Worm (Caenorhabditis elegans): Measurements from ENCODE around the gene coq-2.

The coq-2 gene

DNA sequence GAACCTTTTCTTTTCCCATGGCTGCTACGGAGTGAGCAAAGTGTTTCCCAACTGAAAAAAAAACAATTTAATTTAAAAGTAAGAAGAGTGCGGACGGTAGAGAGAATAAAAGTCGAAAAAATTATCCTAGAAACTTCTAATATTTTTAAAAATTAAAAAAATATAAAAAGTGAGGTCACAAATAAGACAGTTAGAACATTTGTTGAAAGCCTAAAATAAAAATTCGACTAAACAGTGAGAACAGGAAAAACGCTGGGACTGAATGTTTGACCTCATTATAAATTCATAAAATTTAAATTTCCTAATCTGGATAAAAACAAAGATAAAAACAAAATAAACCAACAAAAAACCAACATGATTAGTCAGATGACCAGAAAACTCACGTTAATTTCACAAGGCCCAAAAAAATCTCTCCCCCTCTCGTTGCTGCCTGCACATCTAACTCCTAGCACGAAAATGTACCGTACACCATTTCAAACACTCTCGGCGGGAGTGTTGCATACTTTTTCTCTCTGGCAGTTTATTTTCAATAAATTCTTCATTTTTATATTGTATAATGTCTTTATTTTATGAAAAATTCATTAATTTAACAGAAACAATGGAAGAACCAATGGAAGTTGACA lies 36.0 kb downstream of the coq-2 start, which contains the start of the genes eef-1A.1 and rfc-4 (continued):
- TF ChIP-seq nhr-111 (GFP tag; optimal IDR thresholded peaks at IDR 0.05) (no peak), F10B5.3 (tag; optimal IDR thresholded peaks at IDR 0.05) (peak; percentile 65), daf-16 (GFP tag; optimal IDR thresholded peaks at IDR 0.05) (peak; percentile 22 to 34), daf-16 (tag; optimal IDR thresholded peaks at IDR 0.05) (peak; percentile 86), dmd-9 (GFP tag; IDR thresholded peaks at IDR 0.05) (peak; percentile 81)

DNA sequence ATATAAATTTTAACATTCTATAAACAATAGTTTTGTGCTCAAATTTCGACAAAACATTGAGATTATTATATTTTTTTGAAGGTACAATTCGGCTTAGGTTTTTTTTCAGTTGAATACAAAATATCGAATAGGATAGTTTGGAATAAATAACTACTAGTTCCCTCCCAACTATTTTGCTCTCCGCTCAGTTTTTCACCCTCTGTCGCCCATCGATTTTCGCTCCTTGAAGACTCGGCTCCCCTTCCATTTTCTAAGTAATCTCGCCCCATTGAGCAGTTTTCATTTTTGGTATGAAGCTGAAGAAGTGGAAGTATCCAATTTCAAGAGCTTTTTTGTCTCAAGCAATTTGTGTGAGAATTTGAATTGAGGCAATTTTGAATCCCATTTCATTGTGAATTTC lies 37.9 kb downstream of the coq-2 start, which contains the start of gene F31E3.2:
Gene F31E3.2 (plus strand): TSS at position 301 of the 400 bp plus-strand sequence.
- no peak for TF ChIP-seq fos-1 (tag; optimal IDR thresholded peaks at IDR 0.05)
- peak in 1 of 2 experiments; percentile 43 for TF ChIP-seq lsy-2 (tag; optimal IDR thresholded peaks at IDR 0.05)

DNA sequence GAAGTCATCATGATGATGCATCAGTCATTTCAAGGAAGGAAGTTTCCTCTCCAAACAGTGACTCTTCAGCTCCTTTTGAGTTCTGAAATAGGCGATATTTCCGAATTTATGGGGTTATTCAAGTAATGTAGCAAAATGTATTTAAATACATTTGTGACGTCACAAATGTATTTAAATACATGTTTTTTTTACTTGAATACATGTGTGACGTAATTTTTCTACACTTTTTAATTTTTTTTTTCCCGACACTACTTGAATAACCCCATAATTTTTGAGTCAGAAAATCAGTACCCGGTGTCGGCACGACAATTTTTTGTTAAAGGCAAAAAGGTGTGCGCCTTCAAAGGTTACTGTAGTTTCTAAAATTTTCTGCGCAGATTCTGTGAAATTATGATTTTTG lies 39.2 kb downstream of the coq-2 start:
- TF ChIP-seq nhr-25 (tag; optimal IDR thresholded peaks at IDR 0.05; ENCODE audit: borderline replicate concordance, insufficient read depth): no peak
- TF ChIP-seq snpc-4 (tag; optimal IDR thresholded peaks at IDR 0.05): no peak
- no peak for TF ChIP-seq php-3 (GFP tag; IDR thresholded peaks at IDR 0.05)
- no peak for TF ChIP-seq madf-5 (GFP tag; IDR thresholded peaks at IDR 0.05)

DNA sequence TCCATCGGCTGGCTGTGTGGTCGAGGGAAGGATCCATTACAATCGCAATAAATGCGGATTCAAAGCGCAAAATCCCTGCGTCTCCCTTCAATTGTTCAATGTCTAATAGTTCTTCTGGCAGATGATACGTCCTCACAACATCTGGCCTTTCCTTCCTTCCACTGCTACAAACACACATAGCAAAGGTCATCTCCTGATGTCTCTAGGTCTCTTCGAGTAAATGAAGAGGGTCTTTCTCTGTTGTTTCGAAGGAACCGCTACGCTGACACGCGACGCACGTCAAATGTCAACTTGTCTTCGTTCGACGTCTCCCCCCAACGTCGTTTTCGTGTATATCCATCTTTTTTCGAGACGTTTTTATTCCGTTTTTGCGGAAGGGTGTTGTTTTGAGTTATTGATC lies 43.1 kb downstream of the coq-2 start:
- no peak for TF ChIP-seq fkh-10 (GFP tag; optimal IDR thresholded peaks at IDR 0.05)
- peak; percentile 49 for TF ChIP-seq mes-2 (tag; optimal IDR thresholded peaks at IDR 0.05; ENCODE audit: poor library complexity, severe bottlenecking)
- TF ChIP-seq ctbp-1 (GFP tag; IDR thresholded peaks at IDR 0.05): peak; percentile 69
- peak in 1 of 2 experiments; percentile 56 for TF ChIP-seq mdl-1 (tag; optimal IDR thresholded peaks at IDR 0.05)
- TF ChIP-seq dpl-1 (GFP tag; optimal IDR thresholded peaks at IDR 0.05): peak; percentile 20
- peak; percentile 61 to 87 for TF ChIP-seq lsy-2 (tag; optimal IDR thresholded peaks at IDR 0.05)
- peak; percentile 35 for TF ChIP-seq aha-1 (tag)
- TF ChIP-seq nhr-48 (tag; optimal IDR thresholded peaks at IDR 0.05): no peak
- no peak for TF ChIP-seq fos-1 (tag; optimal IDR thresholded peaks at IDR 0.05)
- peak; percentile 34; the same call in 1 of the 2 replicates for TF ChIP-seq hmg-1.1 (GFP tag; IDR thresholded peaks at IDR 0.05)
- peak; percentile 58 for TF ChIP-seq mxl-3 (GFP tag; optimal IDR thresholded peaks at IDR 0.05)
- TF ChIP-seq nhr-10 (tag; optimal IDR thresholded peaks at IDR 0.05): peak; percentile 33
- no peak for TF ChIP-seq lin-29 (GFP tag; IDR thresholded peaks at IDR 0.05)
- peak; percentile 47 for TF ChIP-seq rbr-2 (tag; optimal IDR thresholded peaks at IDR 0.05)
- TF ChIP-seq zag-1 (tag; optimal IDR thresholded peaks at IDR 0.05): no peak
- TF ChIP-seq arid-1 (GFP tag; conservative IDR thresholded peaks at IDR 0.05): no peak
- TF ChIP-seq saeg-2 (GFP tag; IDR thresholded peaks at IDR 0.05): no peak
- TF ChIP-seq ceh-20 (GFP tag; IDR thresholded peaks at IDR 0.05): peak; percentile 91
- TF ChIP-seq nhr-28 (tag; optimal IDR thresholded peaks at IDR 0.05): peak; percentile 77
- TF ChIP-seq unc-62 (GFP tag; optimal IDR thresholded peaks at IDR 0.05 in 1 of 2): peak in 1 of 2 experiments; percentile 100
- no peak for TF ChIP-seq unc-62 (tag; optimal IDR thresholded peaks at IDR 0.05)
- TF ChIP-seq jun-1 (tag; optimal IDR thresholded peaks at IDR 0.05): no peak
- TF ChIP-seq ceh-32 (tag; optimal IDR thresholded peaks at IDR 0.05; ENCODE audit: poor library complexity): no peak
- TF ChIP-seq zip-2 (tag; optimal IDR thresholded peaks at IDR 0.05): no peak
- no peak for TF ChIP-seq F49E8.2 (tag; optimal IDR thresholded peaks at IDR 0.05; ENCODE audit: borderline replicate concordance)
- TF ChIP-seq hlh-11 (tag; optimal IDR thresholded peaks at IDR 0.05): peak; percentile 75
- peak; percentile 73 for TF ChIP-seq mep-1 (tag; optimal IDR thresholded peaks at IDR 0.05)
- TF ChIP-seq hlh-30 (tag; optimal IDR thresholded peaks at IDR 0.05; ENCODE audit: insufficient read depth): peak; percentile 68
- 0 out of 2 replicates have a peak, but pooled peaks have one; percentile 11 for TF ChIP-seq tra-1 (GFP tag; IDR thresholded peaks at IDR 0.05)
- no peak for TF ChIP-seq R02D3.7 (tag; optimal IDR thresholded peaks at IDR 0.05)
- TF ChIP-seq dve-1 (tag; optimal IDR thresholded peaks at IDR 0.05; ENCODE audit: insufficient read depth): no peak
- TF ChIP-seq nhr-25 (tag; optimal IDR thresholded peaks at IDR 0.05; ENCODE audit: borderline replicate concordance, insufficient read depth): peak; percentile 67
- no peak for TF ChIP-seq lir-3 (tag; optimal IDR thresholded peaks at IDR 0.05)
- TF ChIP-seq dmd-6 (GFP tag; IDR thresholded peaks at IDR 0.05): no peak
- TF ChIP-seq unc-130 (GFP tag; optimal IDR thresholded peaks at IDR 0.05): no peak
- no peak for TF ChIP-seq daf-19 (GFP tag; conservative IDR thresholded peaks at IDR 0.05)

Measured in whole organism, L4 larva.